Worm (Caenorhabditis elegans) whole organism, late embryonic: Measurements from ENCODE around the gene tmem-258.
"Not testable (repeated sequence)": the region's sequence is repeated elsewhere in the genome, so short reads cannot be mapped to it uniquely, and the experiment has no call there.

Experiments
- ama-1 ChIP-seq: fragments of 150-350 bp; optimal IDR thresholded peaks from 2 replicates; lab custom pipeline; 2014
- ceh-18 ChIP-seq: sonication (generic microtip); optimal IDR thresholded peaks from 2 replicates; lab custom pipeline; 2016; ENCODE audit warnings: missing genetic modification characterization, missing compliant biosample characterization
- ceh-24 ChIP-seq: sonication (generic microtip); optimal IDR thresholded peaks from 2 replicates; lab custom pipeline; 2016; ENCODE audit warnings: mild to moderate bottlenecking, missing genetic modification characterization, missing compliant biosample characterization
- ceh-30 ChIP-seq: fragments of 150-350 bp; optimal IDR thresholded peaks from 2 replicates; lab custom pipeline; 2014; ENCODE audit warnings: missing biosample characterization, missing genetic modification characterization
- ceh-31 ChIP-seq: sonication (generic microtip); optimal IDR thresholded peaks from 2 replicates; lab custom pipeline; 2016; ENCODE audit warnings: missing genetic modification characterization, missing compliant biosample characterization
- ceh-34 ChIP-seq: sonication (generic microtip); optimal IDR thresholded peaks from 2 replicates; lab custom pipeline; 2016; ENCODE audit warnings: mild to moderate bottlenecking, missing genetic modification characterization, missing compliant biosample characterization
- ceh-45 ChIP-seq: fragments of 200-800 bp; sonication (Bioruptor generic); IDR thresholded peaks from 2 replicates; pipeline ENCODE4 v1.3.6; 2022; ENCODE audit warnings: missing genetic modification reagents, missing genetic modification characterization, missing compliant biosample characterization
- ceh-48 ChIP-seq: sonication (generic microtip); optimal IDR thresholded peaks from 2 replicates; lab custom pipeline; 2016; ENCODE audit warnings: missing genetic modification characterization, inconsistent platforms, missing compliant biosample characterization
- ceh-9 ChIP-seq: sonication (generic microtip); optimal IDR thresholded peaks from 2 replicates; lab custom pipeline; 2016; ENCODE audit warnings: mild to moderate bottlenecking, missing genetic modification characterization, inconsistent platforms, missing compliant biosample characterization
- che-1 ChIP-seq: sonication (generic microtip); optimal IDR thresholded peaks from 2 replicates; lab custom pipeline; 2016; ENCODE audit warnings: mild to moderate bottlenecking, missing genetic modification characterization, missing compliant biosample characterization
- dmd-4 ChIP-seq: sonication (generic microtip); optimal IDR thresholded peaks from 2 replicates; lab custom pipeline; 2016; ENCODE audit warnings: borderline replicate concordance, missing genetic modification characterization, missing compliant biosample characterization
- dve-1 ChIP-seq: sonication (generic microtip); optimal IDR thresholded peaks from 2 replicates; lab custom pipeline; 2017; ENCODE audit warnings: antibody characterized with exemption, mild to moderate bottlenecking, missing genetic modification characterization, missing compliant biosample characterization
- elt-4 ChIP-seq: sonication (generic microtip); optimal IDR thresholded peaks from 2 replicates; lab custom pipeline; 2016; ENCODE audit warnings: missing genetic modification characterization, missing compliant biosample characterization
- hlh-13 ChIP-seq: fragments of 200-800 bp; sonication (Bioruptor generic); optimal IDR thresholded peaks from 2 replicates; lab custom pipeline; 2018; ENCODE audit warnings: mild to moderate bottlenecking, missing genetic modification characterization, missing compliant biosample characterization
- hlh-30 ChIP-seq: sonication (generic microtip); optimal IDR thresholded peaks from 2 replicates; lab custom pipeline; 2017; ENCODE audit warnings: antibody characterized with exemption, missing genetic modification characterization, missing compliant biosample characterization; ENCODE audit not compliant: insufficient read depth
- lim-6 ChIP-seq: sonication (generic microtip); optimal IDR thresholded peaks from 2 replicates; lab custom pipeline; 2016; ENCODE audit warnings: missing genetic modification characterization, missing compliant biosample characterization
- madf-2 ChIP-seq: sonication (generic microtip); optimal IDR thresholded peaks from 2 replicates; lab custom pipeline; 2017; ENCODE audit warnings: missing genetic modification characterization, missing compliant biosample characterization
- mec-3 ChIP-seq: sonication (generic microtip); optimal IDR thresholded peaks from 2 replicates; lab custom pipeline; 2016; ENCODE audit warnings: borderline replicate concordance, missing genetic modification characterization, missing compliant biosample characterization
- nfya-1 ChIP-seq: sonication (generic microtip); optimal IDR thresholded peaks from 2 replicates; lab custom pipeline; 2017; ENCODE audit warnings: missing genetic modification characterization, mild to moderate bottlenecking, missing compliant biosample characterization, antibody characterized with exemption, moderate library complexity
- nhr-11 ChIP-seq: fragments of 150-350 bp; optimal IDR thresholded peaks from 2 replicates; lab custom pipeline; 2014; ENCODE audit warnings: missing biosample characterization, missing genetic modification characterization
- nhr-232 ChIP-seq: sonication (generic microtip); optimal IDR thresholded peaks from 2 replicates; lab custom pipeline; 2016; ENCODE audit warnings: missing genetic modification characterization, missing compliant biosample characterization
- odd-2 ChIP-seq: sonication (generic microtip); optimal IDR thresholded peaks from 2 replicates; lab custom pipeline; 2017; ENCODE audit warnings: antibody characterized with exemption, mild to moderate bottlenecking, missing genetic modification characterization, missing compliant biosample characterization
- pag-3 ChIP-seq: sonication (generic microtip); optimal IDR thresholded peaks from 2 replicates; lab custom pipeline; 2016; ENCODE audit warnings: missing compliant biosample characterization, missing genetic modification characterization, borderline replicate concordance
- pat-9 ChIP-seq: fragments of 200-800 bp; sonication (Bioruptor generic); optimal IDR thresholded peaks from 2 replicates; lab custom pipeline; 2018; ENCODE audit warnings: mild to moderate bottlenecking, missing genetic modification characterization, moderate library complexity, missing compliant biosample characterization
- pha-4 ChIP-seq: fragments of 150-350 bp; optimal IDR thresholded peaks from 2 replicates; lab custom pipeline; 2018; ENCODE audit warnings: missing biosample characterization, missing genetic modification reagents, missing genetic modification characterization
- pros-1 ChIP-seq: fragments of 150-350 bp; optimal IDR thresholded peaks from 2 replicates; lab custom pipeline; 2014; ENCODE audit warnings: missing biosample characterization, missing genetic modification reagents, missing genetic modification characterization
- ref-2 ChIP-seq: sonication (generic microtip); optimal IDR thresholded peaks from 2 replicates; lab custom pipeline; 2016; ENCODE audit warnings: missing genetic modification characterization, missing compliant biosample characterization
- sox-2 ChIP-seq: fragments of 200-800 bp; sonication (Bioruptor generic); IDR thresholded peaks from 2 replicates; pipeline ENCODE4 v1.3.6; 2022; ENCODE audit warnings: missing genetic modification reagents, missing genetic modification characterization, missing compliant biosample characterization
- tbx-2 ChIP-seq: sonication (generic microtip); optimal IDR thresholded peaks from 2 replicates; lab custom pipeline; 2016; ENCODE audit warnings: missing genetic modification characterization, missing compliant biosample characterization
- tbx-7 ChIP-seq: sonication (generic microtip); optimal IDR thresholded peaks from 2 replicates; lab custom pipeline; 2016; ENCODE audit warnings: missing genotype, missing genetic modification characterization, missing compliant biosample characterization
- ttx-3 ChIP-seq: sonication (generic microtip); optimal IDR thresholded peaks from 2 replicates; lab custom pipeline; 2016; ENCODE audit warnings: missing genetic modification reagents, missing genetic modification characterization, missing compliant biosample characterization
- unc-3 ChIP-seq, 2 experiments: fragments of 200-800 bp in 1 of 2; sonication (Bioruptor generic) in 1 of 2; sonication (generic microtip) in 1 of 2; conservative IDR thresholded peaks in 1 of 2; optimal IDR thresholded peaks in 1 of 2; 2 replicates each; pipeline versions ENCODE4 v1.3.6 to Lab custom; 2016 to 2022; ENCODE audit warnings: missing compliant biosample characterization in 2 of 2, missing genetic modification characterization in 2 of 2, missing genetic modification reagents in 1 of 2
- unc-42 ChIP-seq: sonication (generic microtip); optimal IDR thresholded peaks from 2 replicates; lab custom pipeline; 2016; ENCODE audit warnings: missing genotype, missing genetic modification characterization, missing compliant biosample characterization
- ztf-16 ChIP-seq: sonication (generic microtip); optimal IDR thresholded peaks from 2 replicates; lab custom pipeline; 2017; ENCODE audit warnings: missing genetic modification characterization, missing compliant biosample characterization

tmem-258 gene

ce11 chrV:7062790-7063189, at the start of gene tmem-258:
TSS of gene tmem-258 (plus strand) at chrV:7063174.
- not testable (repeated sequence) for TF ChIP-seq ref-2 (tag; lab: Kevin White, UChicago); ceh-18 (tag; lab: Kevin White, UChicago); nhr-232

ce11 chrV:7015872-7016271, 47.1 kb upstream of the tmem-258 start, which contains the start of gene C33G8.13:
TSS of gene C33G8.13 (minus strand) at chrV:7015972.
- TF ChIP-seq elt-4 (tag; lab: Kevin White, UChicago), result no peak
- TF ChIP-seq ama-1 (lab: Kevin White, UChicago), result no peak
- no peak for TF ChIP-seq madf-2 (tag; lab: Kevin White, UChicago)
- no peak for TF ChIP-seq lim-6 (tag; lab: Kevin White, UChicago)
- TF ChIP-seq che-1, result no peak
- no peak for TF ChIP-seq nhr-232
- TF ChIP-seq ceh-18 (tag; lab: Kevin White, UChicago), result no peak
- TF ChIP-seq mec-3 (tag; lab: Kevin White, UChicago), result no peak
- no peak for TF ChIP-seq ceh-45 (GFP tag; lab: Robert Waterston, UW)
- TF ChIP-seq tbx-7 (tag; lab: Kevin White, UChicago), result no peak
- TF ChIP-seq tbx-2 (tag; lab: Kevin White, UChicago), result no peak

- TF ChIP-seq ztf-16 (tag; lab: Kevin White, UChicago), result no peak
- TF ChIP-seq pag-3 (tag; lab: Kevin White, UChicago), result no peak
- TF ChIP-seq ama-1 (lab: Kevin White, UChicago), result no peak
- TF ChIP-seq ceh-18 (tag; lab: Kevin White, UChicago), result no peak
- no peak for TF ChIP-seq nfya-1 (tag; lab: Kevin White, UChicago)
- TF ChIP-seq dmd-4 (tag; lab: Kevin White, UChicago), result no peak
- no peak for TF ChIP-seq ceh-34 (tag; lab: Kevin White, UChicago)
- TF ChIP-seq ceh-9 (tag; lab: Kevin White, UChicago), result no peak
- TF ChIP-seq unc-3 (GFP tag; conservative IDR thresholded peaks at IDR 0.05; lab: Robert Waterston, UW), result no peak
- TF ChIP-seq unc-3 (tag; optimal IDR thresholded peaks at IDR 0.05; lab: Kevin White, UChicago), result no peak
- TF ChIP-seq unc-42, result no peak
- no peak for TF ChIP-seq odd-2
- TF ChIP-seq ceh-30 (tag; lab: Kevin White, UChicago), result no peak
- no peak for TF ChIP-seq ceh-31 (tag; lab: Kevin White, UChicago)
- TF ChIP-seq ref-2 (tag; lab: Kevin White, UChicago), result no peak
- no peak for TF ChIP-seq hlh-13 (GFP tag; lab: Kevin White, UChicago)
- TF ChIP-seq pros-1 (tag; lab: Kevin White, UChicago), result no peak
- no peak for TF ChIP-seq pha-4 (tag; lab: Kevin White, UChicago)
- TF ChIP-seq lim-6 (tag; lab: Kevin White, UChicago), result no peak
- TF ChIP-seq nhr-11, result no peak
Measured at ce11 chrV:7017059-7017458, 45.9 kb upstream of the tmem-258 start, which contains the start of gene srsx-32. TSS of gene srsx-32 (plus strand) at chrV:7017359.

- no peak for TF ChIP-seq ceh-34 (tag; lab: Kevin White, UChicago)
- no peak for TF ChIP-seq lim-6 (tag; lab: Kevin White, UChicago)
- TF ChIP-seq ref-2 (tag; lab: Kevin White, UChicago), result no peak
- no peak for TF ChIP-seq ceh-48 (tag; lab: Kevin White, UChicago)
- TF ChIP-seq sox-2 (GFP tag; lab: Robert Waterston, UW), result no peak
- TF ChIP-seq pat-9 (tag; lab: Kevin White, UChicago), result no peak
- TF ChIP-seq hlh-30 (tag; lab: Kevin White, UChicago), result no peak
- no peak for TF ChIP-seq dve-1 (tag; lab: Kevin White, UChicago)
- no peak for TF ChIP-seq ttx-3 (tag; lab: Kevin White, UChicago)
- TF ChIP-seq unc-42, result no peak
- no peak for TF ChIP-seq ceh-24 (tag; lab: Kevin White, UChicago)
Measured at ce11 chrV:7021772-7022171, 41.2 kb upstream of the tmem-258 start, which contains the start of gene F20A1.4. TSS of gene F20A1.4 (minus strand) at chrV:7021872.
